Fruit fly (Drosophila melanogaster) whole organism, adult: ENCODE measurements around the gene per.

Experiments used
- CG11617 ChIP-seq: fragments of 200-800 bp; sonication (Bioruptor generic); optimal IDR thresholded peaks from 2 replicates; lab custom pipeline; 2017; ENCODE audit warnings: mild to moderate bottlenecking, missing biosample characterization, missing genetic modification reagents, missing genetic modification characterization
- CG12768 ChIP-seq: fragments of 200-800 bp; sonication (Bioruptor generic); optimal IDR thresholded peaks from 2 replicates; lab custom pipeline; 2017; ENCODE audit warnings: missing biosample characterization, missing genetic modification characterization, mild to moderate bottlenecking, moderate library complexity, missing genetic modification reagents
- CG14711 ChIP-seq: fragments of 200-800 bp; sonication (Bioruptor generic); optimal IDR thresholded peaks from 2 replicates; lab custom pipeline; 2018; ENCODE audit warnings: missing biosample characterization, mild to moderate bottlenecking, missing genetic modification characterization, moderate library complexity
- CG1620 ChIP-seq: fragments of 200-800 bp; sonication (Bioruptor generic); optimal IDR thresholded peaks from 2 replicates; lab custom pipeline; 2016; ENCODE audit warnings: missing biosample characterization, missing genetic modification characterization
- CG33017 ChIP-seq: fragments of 200-800 bp; sonication (Bioruptor generic); optimal IDR thresholded peaks from 2 replicates; lab custom pipeline; 2018; ENCODE audit warnings: missing biosample characterization, mild to moderate bottlenecking, missing genetic modification characterization, moderate library complexity
- CG5204 ChIP-seq: fragments of 200-800 bp; sonication (Bioruptor generic); optimal IDR thresholded peaks from 2 replicates; lab custom pipeline; 2016; ENCODE audit warnings: missing biosample characterization, missing genetic modification characterization
- CG7045 ChIP-seq: fragments of 200-800 bp; sonication (Bioruptor generic); optimal IDR thresholded peaks from 2 replicates; lab custom pipeline; 2017; ENCODE audit warnings: missing biosample characterization, mild to moderate bottlenecking, missing genetic modification characterization
- CG7101 ChIP-seq: fragments of 200-800 bp; sonication (Bioruptor generic); optimal IDR thresholded peaks from 2 replicates; lab custom pipeline; 2018; ENCODE audit warnings: missing biosample characterization, mild to moderate bottlenecking, missing genetic modification characterization, moderate library complexity
- Clk ChIP-seq: fragments of 200-800 bp; sonication (Bioruptor generic); optimal IDR thresholded peaks from 2 replicates; lab custom pipeline; 2017; ENCODE audit warnings: missing biosample characterization, missing genetic modification characterization
- Crg-1 ChIP-seq: fragments of 200-800 bp; sonication (Bioruptor generic); optimal IDR thresholded peaks from 2 replicates; lab custom pipeline; 2016; ENCODE audit warnings: missing biosample characterization, missing genetic modification characterization
- Hr96 ChIP-seq: fragments of 200-800 bp; sonication (Bioruptor generic); optimal IDR thresholded peaks from 2 replicates; lab custom pipeline; 2016; ENCODE audit warnings: missing biosample characterization, missing genetic modification characterization
- Mnt ChIP-seq: fragments of 200-800 bp; sonication (Bioruptor generic); optimal IDR thresholded peaks from 2 replicates; lab custom pipeline; 2016; ENCODE audit warnings: missing biosample characterization, mild to moderate bottlenecking, missing genetic modification characterization
- bab1 ChIP-seq: fragments of 200-800 bp; sonication (Bioruptor generic); optimal IDR thresholded peaks from 3 replicates; lab custom pipeline; 2019; ENCODE audit warnings: missing biosample characterization, mild to moderate bottlenecking, missing genetic modification characterization, moderate library complexity
- cic ChIP-seq: fragments of 200-800 bp; sonication (Bioruptor generic); optimal IDR thresholded peaks from 2 replicates; lab custom pipeline; 2017; ENCODE audit warnings: missing biosample characterization, mild to moderate bottlenecking, missing genetic modification characterization, moderate library complexity
- cnc ChIP-seq, 2 experiments: fragments of >200 bp; optimal IDR thresholded peaks; 2 replicates each; lab custom pipeline; 2017
- kay ChIP-seq: fragments of 200-800 bp; sonication (Bioruptor generic); peaks from one replicate; lab custom pipeline; 2016; ENCODE audit warnings: missing biosample characterization, missing genetic modification characterization, borderline replicate concordance
- ovo ChIP-seq: fragments of 200-800 bp; sonication (Bioruptor generic); optimal IDR thresholded peaks from 2 replicates; lab custom pipeline; 2016; ENCODE audit warnings: missing biosample characterization, missing genetic modification characterization
- pad ChIP-seq: fragments of 200-800 bp; sonication (Bioruptor generic); optimal IDR thresholded peaks from 3 replicates; lab custom pipeline; 2017; ENCODE audit warnings: missing biosample characterization, missing genetic modification characterization, mild to moderate bottlenecking, moderate library complexity, missing genetic modification reagents
- tj ChIP-seq: fragments of 200-800 bp; sonication (Bioruptor generic); optimal IDR thresholded peaks from 3 replicates; lab custom pipeline; 2017; ENCODE audit warnings: missing biosample characterization, mild to moderate bottlenecking, missing genetic modification characterization, moderate library complexity
- toe ChIP-seq: fragments of 200-800 bp; sonication (Bioruptor generic); optimal IDR thresholded peaks from 2 replicates; lab custom pipeline; 2016; ENCODE audit warnings: missing biosample characterization, missing genetic modification characterization

per gene

DNA sequence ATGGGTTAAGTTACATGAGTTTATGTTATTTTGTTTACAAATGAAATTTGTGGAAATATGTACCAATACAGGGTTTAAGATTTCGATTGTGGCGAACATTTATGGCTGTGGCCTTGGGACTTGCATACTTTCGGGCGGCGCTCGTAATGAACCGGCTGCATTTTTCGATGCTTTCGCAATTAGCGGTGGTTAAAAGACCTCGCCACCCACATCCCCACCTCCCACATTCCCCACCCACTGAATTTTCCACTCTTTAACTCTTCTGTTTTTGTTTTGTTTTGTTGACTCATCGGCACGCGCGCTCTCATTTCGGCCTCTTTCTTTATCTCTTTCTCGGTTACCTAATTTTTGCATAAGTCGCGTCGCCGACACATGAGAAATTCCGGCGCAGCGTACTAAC is 39.8 kb upstream of the per start:
- TF ChIP-seq Mnt (GFP tag; lab: Kevin White, UChicago), result no peak
- no peak for TF ChIP-seq bab1 (GFP tag; lab: Kevin White, UChicago)
- TF ChIP-seq Hr96 (GFP tag; lab: Kevin White, UChicago), result no peak
- TF ChIP-seq cnc (optimal IDR thresholded peaks at IDR 0.05; lab: Kevin White, UChicago), result no peak
- TF ChIP-seq CG7101 (tag; lab: Kevin White, UChicago), result no peak
- TF ChIP-seq CG33017 (tag; lab: Kevin White, UChicago), result no peak
- no peak for TF ChIP-seq Clk (GFP tag; lab: Kevin White, UChicago)
- TF ChIP-seq ovo (GFP tag; lab: Kevin White, UChicago), result no peak
- no peak for TF ChIP-seq Crg-1 (GFP tag; lab: Kevin White, UChicago)
- TF ChIP-seq cic (GFP tag; lab: Kevin White, UChicago), result no peak
- no peak for TF ChIP-seq toe (GFP tag; lab: Kevin White, UChicago)
- TF ChIP-seq kay (GFP tag; lab: Kevin White, UChicago), result no peak
- no peak for TF ChIP-seq CG11617 (GFP tag; lab: Kevin White, UChicago)
- no peak for TF ChIP-seq tj (GFP tag; lab: Kevin White, UChicago)
- no peak for TF ChIP-seq CG14711
- TF ChIP-seq pad (GFP tag; lab: Kevin White, UChicago), result no peak
- no peak for TF ChIP-seq CG12768 (GFP tag; lab: Kevin White, UChicago)

DNA sequence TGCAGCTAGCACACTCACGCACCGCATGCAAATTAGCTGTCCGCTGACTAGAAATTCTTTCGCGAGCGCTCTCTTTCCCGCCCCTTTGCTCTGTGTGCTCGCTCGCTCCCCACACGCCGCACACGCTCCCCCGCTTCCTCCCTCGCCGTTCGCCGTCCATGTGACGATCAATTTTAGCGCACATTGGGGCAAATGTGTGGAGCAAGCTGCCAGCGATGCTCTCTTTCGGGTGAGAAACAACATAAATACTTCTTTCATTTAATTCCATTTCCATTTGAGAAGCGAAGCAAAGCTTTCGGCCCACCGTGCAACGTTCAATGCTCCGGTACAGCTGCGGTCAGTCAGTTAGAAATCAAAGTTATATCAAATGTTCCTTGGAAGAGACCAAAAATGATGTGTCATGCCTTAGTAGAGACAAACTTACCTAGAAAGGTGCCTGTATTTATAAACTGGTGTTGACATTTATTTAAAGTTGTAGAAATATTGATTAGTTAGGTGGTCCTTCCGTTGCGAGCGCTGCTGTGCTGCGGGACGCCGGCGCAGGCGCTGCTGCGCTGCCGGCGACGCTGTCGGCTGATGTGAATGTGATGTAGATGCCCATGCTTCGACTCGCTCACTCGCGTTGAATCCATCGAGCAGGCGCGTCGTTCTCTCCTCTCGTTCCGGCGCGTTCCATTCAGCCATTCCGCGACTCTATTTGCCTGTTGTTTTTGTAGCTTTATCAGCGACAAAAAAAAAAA is 39.2 kb upstream of the per start:
- TF ChIP-seq tj (GFP tag; lab: Kevin White, UChicago), result peak; percentile 83
- TF ChIP-seq CG11617 (GFP tag; lab: Kevin White, UChicago), result peak; percentile 95
- TF ChIP-seq CG7045, result peak; percentile 93
- peak; percentile 49 for TF ChIP-seq toe (GFP tag; lab: Kevin White, UChicago)
- peak; percentile 85 for TF ChIP-seq CG12768 (GFP tag; lab: Kevin White, UChicago)
- TF ChIP-seq ovo (GFP tag; lab: Kevin White, UChicago), result peak; percentile 46
- TF ChIP-seq Clk (GFP tag; lab: Kevin White, UChicago), result peak; percentile 77
- peak; percentile 66 for TF ChIP-seq Crg-1 (GFP tag; lab: Kevin White, UChicago)
- peak; percentile 94 for TF ChIP-seq CG7101 (tag; lab: Kevin White, UChicago)
- peak; percentile 83 for TF ChIP-seq pad (GFP tag; lab: Kevin White, UChicago)
- no peak for TF ChIP-seq cnc (optimal IDR thresholded peaks at IDR 0.05; lab: Kevin White, UChicago)
- TF ChIP-seq Mnt (GFP tag; lab: Kevin White, UChicago), result peak; percentile 84
- TF ChIP-seq kay (GFP tag; lab: Kevin White, UChicago), result peak; percentile 56
- TF ChIP-seq CG5204 (GFP tag; lab: Kevin White, UChicago), result peak; percentile 89
- peak; percentile 95 for TF ChIP-seq bab1 (GFP tag; lab: Kevin White, UChicago)
- TF ChIP-seq CG33017 (tag; lab: Kevin White, UChicago), result peak; percentile 88
- peak; percentile 69 for TF ChIP-seq cic (GFP tag; lab: Kevin White, UChicago)
- TF ChIP-seq CG14711, result peak; percentile 88
- TF ChIP-seq CG1620, result peak; percentile 84
- peak; percentile 93 for TF ChIP-seq Hr96 (GFP tag; lab: Kevin White, UChicago)

DNA sequence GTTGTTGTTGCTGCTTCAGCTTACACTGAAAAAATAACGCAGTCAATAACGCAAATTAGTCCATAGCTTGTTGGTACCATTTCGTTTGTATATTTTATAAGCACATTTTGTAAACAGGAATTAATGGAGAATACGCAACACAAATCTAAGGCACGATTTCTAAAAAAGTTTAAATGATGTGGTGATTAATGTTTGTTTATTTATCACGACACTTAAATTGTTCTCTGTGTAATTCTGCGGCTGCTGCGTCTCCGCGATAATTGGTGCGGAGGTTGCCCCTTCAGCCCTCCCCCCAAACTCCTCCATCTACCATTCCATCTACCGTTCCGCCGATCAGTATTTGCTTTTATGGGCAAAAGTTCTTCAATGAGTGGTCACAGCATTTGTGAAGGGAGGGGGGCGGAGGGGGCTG is 37.9 kb upstream of the per start:
- no peak for TF ChIP-seq cic (GFP tag; lab: Kevin White, UChicago)
- TF ChIP-seq kay (GFP tag; lab: Kevin White, UChicago), result peak; percentile 34

DNA sequence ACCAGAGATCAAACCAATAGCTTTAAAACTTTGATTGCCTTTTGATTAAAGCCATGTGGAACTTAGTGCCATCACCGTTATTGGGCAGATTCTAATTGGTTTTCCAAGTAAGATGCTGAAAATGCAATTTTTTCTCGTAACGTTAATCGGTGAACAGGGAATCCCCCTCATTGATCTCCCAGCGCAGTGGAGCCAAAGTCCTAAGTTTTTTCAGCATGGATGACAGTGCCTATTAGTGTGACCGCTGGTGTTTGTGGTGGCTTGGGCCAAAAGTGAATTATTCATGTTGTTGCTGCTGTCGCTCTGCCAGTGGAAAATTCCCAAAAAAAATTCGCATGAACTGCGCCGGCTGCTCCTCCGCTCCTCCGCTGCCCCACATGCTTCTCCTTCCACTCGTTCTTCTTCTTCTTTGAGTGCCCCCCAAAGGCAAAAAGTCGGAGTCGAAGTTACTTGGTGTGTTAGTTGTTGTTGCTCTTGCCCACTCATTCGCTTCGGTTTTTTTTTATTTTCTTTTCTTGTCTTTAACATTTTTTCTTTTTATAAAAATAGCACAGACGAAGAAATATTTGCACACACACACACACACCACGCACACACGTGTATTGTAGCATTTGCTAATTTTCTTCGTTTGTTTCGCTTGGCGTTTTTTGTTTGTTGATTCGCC is 37.3 kb upstream of the per start:
- TF ChIP-seq CG12768 (GFP tag; lab: Kevin White, UChicago), result no peak

DNA sequence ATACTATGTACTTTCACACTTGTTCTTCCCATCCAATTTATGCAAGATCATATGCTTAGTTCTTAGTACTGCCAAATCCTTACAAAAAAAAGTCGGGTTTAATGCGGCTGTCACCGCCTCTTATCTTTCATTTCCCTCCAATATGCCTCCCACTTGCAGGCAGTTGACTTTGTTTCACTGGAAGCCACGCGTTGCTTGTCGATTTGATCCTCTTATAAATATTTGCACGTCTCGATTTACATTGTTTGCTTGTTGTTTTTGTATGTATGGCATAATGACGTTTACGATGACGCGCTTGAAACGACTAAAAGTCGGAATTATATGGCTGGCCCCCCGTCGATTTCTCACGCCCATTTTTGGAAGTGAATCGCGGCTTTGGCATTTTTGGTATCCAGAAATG is 36.4 kb upstream of the per start:
- TF ChIP-seq kay (GFP tag; lab: Kevin White, UChicago), result peak; percentile 74
- no peak for TF ChIP-seq CG7045

DNA sequence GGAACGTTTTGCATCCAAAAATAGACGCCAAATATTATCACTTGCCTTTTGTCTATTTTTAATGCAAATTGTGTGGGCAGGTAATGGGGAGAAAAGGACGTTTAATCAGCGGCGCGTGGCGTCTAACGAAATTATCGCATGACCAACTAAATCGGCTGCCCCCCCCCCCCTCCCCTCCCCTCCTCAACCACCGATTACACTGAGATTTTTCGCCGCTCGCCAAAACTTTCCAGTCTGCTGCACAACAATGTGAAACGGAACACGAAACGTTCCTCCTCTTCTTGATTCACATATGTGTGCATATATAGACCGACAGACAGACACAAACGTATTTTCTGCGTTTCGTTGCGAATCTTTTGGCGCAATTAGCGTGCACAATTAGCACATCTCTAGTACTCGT is 34.3 kb upstream of the per start:
- TF ChIP-seq kay (GFP tag; lab: Kevin White, UChicago) (no peak), pad (GFP tag; lab: Kevin White, UChicago) (no peak), cic (GFP tag; lab: Kevin White, UChicago) (no peak), ovo (GFP tag; lab: Kevin White, UChicago) (no peak), Clk (GFP tag; lab: Kevin White, UChicago) (no peak), CG33017 (tag; lab: Kevin White, UChicago) (no peak), CG11617 (GFP tag; lab: Kevin White, UChicago) (no peak), CG1620 (no peak), tj (GFP tag; lab: Kevin White, UChicago) (no peak), CG7101 (tag; lab: Kevin White, UChicago) (no peak), cnc (optimal IDR thresholded peaks at IDR 0.05; lab: Kevin White, UChicago) (no peak), CG7045 (no peak), Hr96 (GFP tag; lab: Kevin White, UChicago) (no peak), CG14711 (no peak), Mnt (GFP tag; lab: Kevin White, UChicago) (no peak), bab1 (GFP tag; lab: Kevin White, UChicago) (no peak), CG5204 (GFP tag; lab: Kevin White, UChicago) (no peak), CG12768 (GFP tag; lab: Kevin White, UChicago) (no peak), Crg-1 (GFP tag; lab: Kevin White, UChicago) (no peak), toe (GFP tag; lab: Kevin White, UChicago) (no peak)
